Worm (Caenorhabditis elegans) whole organism, L4 larva: ENCODE measurements around the gene skr-3.

Source experiments
- D1046.2 ChIP-seq: fragments of 200-800 bp; sonication (Bioruptor generic); IDR thresholded peaks from 2 replicates; pipeline ENCODE4 v1.3.6; 2022; ENCODE audit warnings: missing genetic modification characterization, missing compliant biosample characterization
- R02D3.7 ChIP-seq: fragments of 150-350 bp; sonication (generic microtip); optimal IDR thresholded peaks from 3 replicates; lab custom pipeline; 2014; ENCODE audit warnings: missing biosample characterization, missing genetic modification characterization
- aha-1 ChIP-seq: fragments of 150-350 bp; peaks from one replicate; lab custom pipeline; 2014; ENCODE audit warnings: missing biosample characterization, missing genetic modification characterization
- ama-1 ChIP-seq: fragments of 150-350 bp; optimal IDR thresholded peaks from 2 replicates; lab custom pipeline; 2014; ENCODE audit warnings: inconsistent platforms, mixed read lengths
- ceh-32 ChIP-seq: sonication (generic microtip); optimal IDR thresholded peaks from 2 replicates; lab custom pipeline; 2016; ENCODE audit warnings: mild to moderate bottlenecking, missing genetic modification characterization, missing compliant biosample characterization; ENCODE audit not compliant: poor library complexity
- ces-1 ChIP-seq: fragments of 150-350 bp; sonication (generic microtip); optimal IDR thresholded peaks from 4 replicates; lab custom pipeline; 2014; ENCODE audit warnings: missing biosample characterization, missing genetic modification reagents, missing genetic modification characterization
- hmg-1.1 ChIP-seq: fragments of 200-800 bp; sonication (Bioruptor generic); IDR thresholded peaks from 2 replicates; pipeline ENCODE4 v1.3.6; 2022; ENCODE audit warnings: missing genetic modification reagents, missing genetic modification characterization, missing compliant biosample characterization
- lin-15B ChIP-seq: fragments of 150-350 bp; sonication (generic microtip); optimal IDR thresholded peaks from 3 replicates; lab custom pipeline; 2014; ENCODE audit warnings: missing biosample characterization, missing genetic modification characterization
- lir-3 ChIP-seq: sonication (generic microtip); optimal IDR thresholded peaks from 2 replicates; lab custom pipeline; 2016; ENCODE audit warnings: mild to moderate bottlenecking, missing genetic modification characterization, missing compliant biosample characterization
- mep-1 ChIP-seq: fragments of 150-350 bp; sonication (generic microtip); optimal IDR thresholded peaks from 3 replicates; lab custom pipeline; 2014; ENCODE audit warnings: missing biosample characterization, missing genetic modification characterization
- nhr-11 ChIP-seq: fragments of 150-350 bp; optimal IDR thresholded peaks from 2 replicates; lab custom pipeline; 2014; ENCODE audit warnings: missing biosample characterization, missing genetic modification characterization
- nhr-76 ChIP-seq: fragments of 150-350 bp; optimal IDR thresholded peaks from 2 replicates; lab custom pipeline; 2014; ENCODE audit warnings: missing biosample characterization, missing genetic modification characterization
- snpc-4 ChIP-seq: fragments of 150-350 bp; optimal IDR thresholded peaks from 2 replicates; lab custom pipeline; 2014; ENCODE audit warnings: missing biosample characterization, missing genetic modification characterization
- zag-1 ChIP-seq: fragments of 150-350 bp; optimal IDR thresholded peaks from 2 replicates; lab custom pipeline; 2014; ENCODE audit warnings: missing biosample characterization, missing genetic modification characterization

DNA sequence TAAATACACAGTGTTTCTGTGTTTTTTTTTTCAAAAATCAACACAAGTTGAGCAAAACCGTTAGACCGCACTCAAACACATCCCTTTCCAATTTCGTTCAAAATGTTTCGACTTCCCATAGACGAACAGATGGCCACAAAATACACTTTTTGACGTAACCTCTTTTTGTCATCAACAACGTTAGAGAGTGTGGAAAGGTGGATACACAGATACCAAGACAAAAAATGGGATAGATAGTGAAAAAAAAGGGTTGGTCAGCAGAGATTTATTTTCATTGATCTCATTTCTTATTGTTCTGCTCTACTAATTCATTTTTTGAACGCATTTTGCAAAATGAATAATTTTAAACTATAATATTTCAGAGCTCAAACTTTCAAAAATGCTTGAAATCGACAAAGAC, 26.0 kb upstream of the skr-3 start:
- TF ChIP-seq nhr-11 (tag; lab: Kevin White, UChicago) (no peak), mep-1 (tag; lab: Kevin White, UChicago) (no peak), lin-15B (no peak), aha-1 (tag; lab: Kevin White, UChicago) (no peak), R02D3.7 (no peak), ceh-32 (tag; lab: Kevin White, UChicago) (no peak), D1046.2 (GFP tag; lab: Robert Waterston, UW) (no peak), zag-1 (tag; lab: Kevin White, UChicago) (no peak), hmg-1.1 (GFP tag; lab: Robert Waterston, UW) (no peak), lir-3 (tag; lab: Kevin White, UChicago) (no peak), ces-1 (GFP tag; lab: Kevin White, UChicago) (no peak), nhr-76 (tag; lab: Kevin White, UChicago) (no peak), ama-1 (no peak), snpc-4 (tag; lab: Kevin White, UChicago) (no peak)
